Worm (Caenorhabditis elegans) whole organism, L4/young adult: ENCODE data around the gene rde-11.

ENCODE experiments used
- W03F9.2 ChIP-seq: fragments of 150-350 bp; optimal IDR thresholded peaks from 2 replicates; lab custom pipeline; 2014; ENCODE audit warnings: missing biosample characterization, missing genetic modification characterization
- dao-5 ChIP-seq: sonication (generic microtip); optimal IDR thresholded peaks from 2 replicates; lab custom pipeline; 2016; ENCODE audit warnings: missing genotype, missing genetic modification characterization, moderate library complexity, missing compliant biosample characterization
- him-1 ChIP-seq: sonication (generic microtip); optimal IDR thresholded peaks from 2 replicates; lab custom pipeline; 2016; ENCODE audit warnings: missing genotype, missing genetic modification reagents, missing genetic modification characterization, missing compliant biosample characterization

DNA sequence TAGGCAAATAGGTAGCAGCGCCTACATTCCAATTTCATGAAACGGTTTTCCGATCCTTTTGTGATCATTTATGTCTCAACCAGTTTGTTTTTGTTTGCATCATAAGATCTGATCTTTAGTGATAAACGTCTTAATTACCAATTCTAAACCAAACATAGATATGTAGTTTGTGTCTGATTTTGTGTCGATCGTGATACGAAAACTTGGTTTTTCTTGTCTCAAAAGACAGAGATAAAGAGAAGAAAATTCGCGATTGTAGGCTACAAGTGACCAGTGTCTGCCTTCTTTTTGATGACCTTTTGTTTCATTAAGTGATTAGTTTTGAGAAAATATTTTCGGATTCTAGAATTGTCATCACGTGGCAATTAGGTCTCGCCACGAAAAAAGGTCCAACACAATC, 24.8 kb upstream of the rde-11 start:
- no peak for TF ChIP-seq W03F9.2 (tag; lab: Kevin White, UChicago)
- no peak for TF ChIP-seq dao-5 (tag; lab: Kevin White, UChicago)
- TF ChIP-seq him-1 (tag; lab: Kevin White, UChicago): no peak
